Fruit fly (Drosophila melanogaster) whole organism, embryonic: ENCODE data around the gene Dif.
A peak's percentile ranks its signal among the peaks of the same experiment; 100 is the strongest.

ENCODE experiments used
- Atf6 ChIP-seq: fragments of 200-800 bp; sonication (Bioruptor generic); IDR thresholded peaks from 2 replicates; pipeline ENCODE4 v1.3.6; 2022; ENCODE audit warnings: missing biosample characterization, missing genetic modification characterization
- BEAF-32 ChIP-seq: fragments of 200-800 bp; sonication (Bioruptor generic); optimal IDR thresholded peaks from 3 replicates; lab custom pipeline; 2017; ENCODE audit warnings: missing biosample characterization, missing genetic modification characterization, mild to moderate bottlenecking, moderate library complexity, missing genetic modification reagents
- CG11398 ChIP-seq: fragments of 200-800 bp; sonication (Bioruptor generic); optimal IDR thresholded peaks from 2 replicates; lab custom pipeline; 2016; ENCODE audit warnings: missing biosample characterization, missing genetic modification characterization
- CG11696 ChIP-seq: fragments of 200-800 bp; sonication (Bioruptor generic); IDR thresholded peaks from 2 replicates; pipeline ENCODE4 v1.3.6; 2022; ENCODE audit warnings: missing biosample characterization, missing genetic modification characterization
- CG15073 ChIP-seq: fragments of 200-800 bp; sonication (Bioruptor generic); optimal IDR thresholded peaks from 2 replicates; lab custom pipeline; 2016; ENCODE audit warnings: missing biosample characterization, missing genetic modification characterization
- CG1603 ChIP-seq: fragments of 200-800 bp; sonication (Bioruptor generic); optimal IDR thresholded peaks from 2 replicates; lab custom pipeline; 2019; ENCODE audit warnings: missing biosample characterization, mild to moderate bottlenecking, missing genetic modification characterization, moderate library complexity
- CG17361 ChIP-seq: fragments of 200-800 bp; sonication (Bioruptor generic); IDR thresholded peaks from 3 replicates; pipeline ENCODE4 v1.3.6; 2022; ENCODE audit warnings: missing biosample characterization, missing genetic modification characterization
- CG2678 ChIP-seq: fragments of 200-800 bp; sonication (Bioruptor generic); optimal IDR thresholded peaks from 3 replicates; lab custom pipeline; 2019; ENCODE audit warnings: missing biosample characterization, mild to moderate bottlenecking, missing genetic modification characterization, moderate library complexity
- CG3847 ChIP-seq: fragments of 200-800 bp; sonication (Bioruptor generic); IDR thresholded peaks from 2 replicates; pipeline ENCODE4 v1.3.6; 2022; ENCODE audit warnings: missing biosample characterization, missing genetic modification characterization
- CG4360 ChIP-seq: fragments of 200-800 bp; sonication (Bioruptor generic); IDR thresholded peaks from 2 replicates; pipeline ENCODE4 v1.3.6; 2022; ENCODE audit warnings: missing biosample characterization, missing genetic modification characterization
- CG43689 ChIP-seq: fragments of 200-800 bp; sonication (Bioruptor generic); IDR thresholded peaks from 2 replicates; pipeline ENCODE4 v1.3.6; 2022; ENCODE audit warnings: missing biosample characterization, missing genetic modification characterization
- CG4424 ChIP-seq: fragments of 200-800 bp; sonication (Bioruptor generic); optimal IDR thresholded peaks from 3 replicates; lab custom pipeline; 2016; ENCODE audit warnings: missing biosample characterization, missing genetic modification characterization
- CG4707 ChIP-seq: fragments of 200-800 bp; sonication (Bioruptor generic); optimal IDR thresholded peaks from 2 replicates; lab custom pipeline; 2018; ENCODE audit warnings: missing biosample characterization, mild to moderate bottlenecking, missing genetic modification characterization, moderate library complexity
- CG4820 ChIP-seq: fragments of 200-800 bp; sonication (Bioruptor generic); optimal IDR thresholded peaks from 3 replicates; lab custom pipeline; 2016; ENCODE audit warnings: missing biosample characterization, missing genetic modification characterization
- CG6813 ChIP-seq: fragments of 200-800 bp; sonication (Bioruptor generic); optimal IDR thresholded peaks from 2 replicates; lab custom pipeline; 2017; ENCODE audit warnings: missing biosample characterization, missing genetic modification characterization, mild to moderate bottlenecking, moderate library complexity, missing genetic modification reagents
- CG7745 ChIP-seq: fragments of 200-800 bp; sonication (Bioruptor generic); optimal IDR thresholded peaks from 2 replicates; lab custom pipeline; 2018; ENCODE audit warnings: missing biosample characterization, mild to moderate bottlenecking, missing genetic modification characterization, moderate library complexity
- CG8359 ChIP-seq: fragments of 200-800 bp; sonication (Bioruptor generic); optimal IDR thresholded peaks from 2 replicates; lab custom pipeline; 2017; ENCODE audit warnings: missing biosample characterization, mild to moderate bottlenecking, missing genetic modification characterization, borderline replicate concordance
- CG8765 ChIP-seq: fragments of 200-800 bp; sonication (Bioruptor generic); IDR thresholded peaks from 2 replicates; pipeline ENCODE4 v1.3.6; 2022; ENCODE audit warnings: missing biosample characterization, missing genetic modification characterization
- CG9437 ChIP-seq: fragments of 200-800 bp; sonication (Bioruptor generic); optimal IDR thresholded peaks from 2 replicates; lab custom pipeline; 2018; ENCODE audit warnings: missing biosample characterization, mild to moderate bottlenecking, missing genetic modification characterization
- CG9817 ChIP-seq: fragments of 200-800 bp; sonication (Bioruptor generic); optimal IDR thresholded peaks from 2 replicates; lab custom pipeline; 2018; ENCODE audit warnings: missing biosample characterization, mild to moderate bottlenecking, missing genetic modification characterization, moderate library complexity
- CG9932 ChIP-seq: fragments of 200-800 bp; sonication (Bioruptor generic); IDR thresholded peaks from 2 replicates; pipeline ENCODE4 v1.3.6; 2022; ENCODE audit warnings: missing biosample characterization, missing genetic modification characterization
- D ChIP-seq, 2 experiments: fragments of 200-800 bp in 1 of 2; fragments of >200 bp in 1 of 2; sonication (Bioruptor generic) in 1 of 2; optimal IDR thresholded peaks; 2 replicates in 1 of 2; 3 replicates in 1 of 2; lab custom pipeline; 2017; ENCODE audit warnings: mild to moderate bottlenecking in 1 of 2, missing biosample characterization in 1 of 2, missing genetic modification characterization in 1 of 2, missing genetic modification reagents in 1 of 2
- Dbx ChIP-seq: fragments of 200-800 bp; sonication (Bioruptor generic); IDR thresholded peaks from 3 replicates; pipeline ENCODE4 v1.3.6; 2022; ENCODE audit warnings: missing biosample characterization, missing genetic modification characterization
- Dp ChIP-seq: fragments of 200-800 bp; sonication (Bioruptor generic); optimal IDR thresholded peaks from 2 replicates; lab custom pipeline; 2018; ENCODE audit warnings: missing biosample characterization, mild to moderate bottlenecking, missing genetic modification characterization, moderate library complexity
- Lpt ChIP-seq: fragments of >200 bp; optimal IDR thresholded peaks from 2 replicates; lab custom pipeline; 2018; ENCODE audit warnings: missing biosample characterization, missing genetic modification characterization
- Meics ChIP-seq: fragments of 200-800 bp; sonication (Bioruptor generic); optimal IDR thresholded peaks from 2 replicates; lab custom pipeline; 2017; ENCODE audit warnings: missing biosample characterization, mild to moderate bottlenecking, missing genetic modification characterization
- NK7.1 ChIP-seq: fragments of 200-800 bp; sonication (Bioruptor generic); optimal IDR thresholded peaks from 3 replicates; lab custom pipeline; 2016; ENCODE audit warnings: missing biosample characterization, missing genetic modification characterization
- Oaz ChIP-seq: fragments of 200-800 bp; sonication (Bioruptor generic); IDR thresholded peaks from 2 replicates; pipeline ENCODE4 v1.3.6; 2022; ENCODE audit warnings: missing biosample characterization, missing genetic modification characterization
- Optix ChIP-seq: fragments of 200-800 bp; sonication (Bioruptor generic); IDR thresholded peaks from 3 replicates; pipeline ENCODE4 v1.3.6; 2022; ENCODE audit warnings: missing biosample characterization, missing genetic modification characterization
- Scr ChIP-seq: fragments of 200-800 bp; sonication (Bioruptor generic); IDR thresholded peaks from 2 replicates; pipeline ENCODE4 v1.3.6; 2022; ENCODE audit warnings: missing biosample characterization, missing genetic modification characterization; ENCODE audit not compliant: partially characterized antibody
- Six4 ChIP-seq: fragments of 200-800 bp; sonication (Bioruptor generic); optimal IDR thresholded peaks from 2 replicates; lab custom pipeline; 2016; ENCODE audit warnings: missing biosample characterization, missing genetic modification characterization
- cas ChIP-seq: fragments of 200-800 bp; sonication (Bioruptor generic); IDR thresholded peaks from 2 replicates; pipeline ENCODE4 v1.3.6; 2022; ENCODE audit warnings: missing biosample characterization, missing genetic modification characterization
- cato ChIP-seq: fragments of 200-800 bp; sonication (Bioruptor generic); optimal IDR thresholded peaks from 2 replicates; lab custom pipeline; 2016; ENCODE audit warnings: missing biosample characterization, missing genetic modification characterization, borderline replicate concordance
- emc ChIP-seq: fragments of 200-800 bp; sonication (Bioruptor generic); optimal IDR thresholded peaks from 2 replicates; lab custom pipeline; 2016; ENCODE audit warnings: missing biosample characterization, missing genetic modification characterization
- en ChIP-seq: fragments of 200-800 bp; sonication (Bioruptor generic); optimal IDR thresholded peaks from 2 replicates; lab custom pipeline; 2016; ENCODE audit warnings: missing biosample characterization, missing genetic modification characterization
- fru ChIP-seq: fragments of >200 bp; optimal IDR thresholded peaks from 2 replicates; lab custom pipeline; 2017
- hbn ChIP-seq: fragments of 200-800 bp; sonication (Bioruptor generic); IDR thresholded peaks from 2 replicates; pipeline ENCODE4 v1.3.6; 2022; ENCODE audit warnings: missing biosample characterization, missing genetic modification characterization; ENCODE audit not compliant: partially characterized antibody
- hth ChIP-seq: fragments of >200 bp; optimal IDR thresholded peaks from 2 replicates; lab custom pipeline; 2017; ENCODE audit warnings: inconsistent platforms
- jumu ChIP-seq: fragments of 200-800 bp; sonication (Bioruptor generic); optimal IDR thresholded peaks from 3 replicates; lab custom pipeline; 2016; ENCODE audit warnings: missing biosample characterization, missing genetic modification characterization
- nom ChIP-seq: fragments of 200-800 bp; sonication (Bioruptor generic); optimal IDR thresholded peaks from 2 replicates; lab custom pipeline; 2017; ENCODE audit warnings: missing biosample characterization, missing genetic modification characterization, mild to moderate bottlenecking, moderate library complexity, missing genetic modification reagents
- peb ChIP-seq: fragments of 200-800 bp; sonication (Bioruptor generic); IDR thresholded peaks from 2 replicates; pipeline ENCODE4 v1.3.6; 2022; ENCODE audit warnings: missing biosample characterization, missing genetic modification characterization
- pfk ChIP-seq: fragments of 200-800 bp; sonication (Bioruptor generic); optimal IDR thresholded peaks from 2 replicates; lab custom pipeline; 2018; ENCODE audit warnings: missing biosample characterization, mild to moderate bottlenecking, missing genetic modification characterization, moderate library complexity
- psq ChIP-seq: fragments of 200-800 bp; sonication (Bioruptor generic); optimal IDR thresholded peaks from 2 replicates; lab custom pipeline; 2017; ENCODE audit warnings: missing biosample characterization, missing genetic modification characterization
- rib ChIP-seq: fragments of 200-800 bp; sonication (Bioruptor generic); IDR thresholded peaks from 2 replicates; pipeline ENCODE4 v1.3.6; 2022; ENCODE audit warnings: missing biosample characterization, missing genetic modification characterization
- stc ChIP-seq: fragments of 200-800 bp; sonication (Bioruptor generic); IDR thresholded peaks from 2 replicates; pipeline ENCODE4 v1.3.6; 2022; ENCODE audit warnings: missing biosample characterization, missing genetic modification characterization
- tin ChIP-seq: fragments of 200-800 bp; sonication (Bioruptor generic); optimal IDR thresholded peaks from 3 replicates; lab custom pipeline; 2016; ENCODE audit warnings: missing biosample characterization, missing genetic modification characterization
- toy ChIP-seq: fragments of 200-800 bp; sonication (Bioruptor generic); IDR thresholded peaks from 2 replicates; pipeline ENCODE4 v1.3.6; 2022; ENCODE audit warnings: missing biosample characterization, missing genetic modification characterization
- tx ChIP-seq: fragments of 200-800 bp; sonication (Bioruptor generic); optimal IDR thresholded peaks from 2 replicates; lab custom pipeline; 2016; ENCODE audit warnings: missing biosample characterization, missing genetic modification characterization
- usp ChIP-seq: fragments of >200 bp; optimal IDR thresholded peaks from 2 replicates; lab custom pipeline; 2017; ENCODE audit warnings: missing biosample characterization, missing genetic modification characterization
- vnd ChIP-seq: fragments of 200-800 bp; sonication (Bioruptor generic); IDR thresholded peaks from 3 replicates; pipeline ENCODE4 v1.3.6; 2022; ENCODE audit warnings: missing biosample characterization, missing genetic modification characterization; ENCODE audit not compliant: partially characterized antibody
- z ChIP-seq: fragments of 200-800 bp; sonication (Bioruptor generic); IDR thresholded peaks from 3 replicates; pipeline ENCODE4 v1.3.6; 2022; ENCODE audit warnings: missing biosample characterization, missing genetic modification characterization
- zf30C ChIP-seq: fragments of 200-800 bp; sonication (Bioruptor generic); optimal IDR thresholded peaks from 3 replicates; lab custom pipeline; 2018; ENCODE audit warnings: missing biosample characterization, mild to moderate bottlenecking, missing genetic modification characterization
- zfh2 ChIP-seq: fragments of 200-800 bp; sonication (Bioruptor generic); optimal IDR thresholded peaks from 2 replicates; lab custom pipeline; 2016; ENCODE audit warnings: missing biosample characterization, missing genetic modification characterization

The Dif gene

dm6 chr2L:17385221-17385529 lies 47.8 kb downstream of the Dif start (continued):
- no peak for TF ChIP-seq zf30C (GFP tag; lab: Kevin White, UChicago)
- TF ChIP-seq stc (GFP tag; lab: Robert Waterston, UW), result no peak
- no peak for TF ChIP-seq en
- TF ChIP-seq psq (GFP tag; lab: Kevin White, UChicago), result no peak
- TF ChIP-seq Oaz (GFP tag; lab: Robert Waterston, UW), result no peak
- TF ChIP-seq CG15073, result no peak
- no peak for TF ChIP-seq Six4
- no peak for TF ChIP-seq CG11696 (GFP tag; lab: Robert Waterston, UW)
- no peak for TF ChIP-seq CG9817 (tag; lab: Kevin White, UChicago)
- no peak for TF ChIP-seq fru (lab: Kevin White, UChicago)
- TF ChIP-seq Dbx (GFP tag; lab: Robert Waterston, UW), result no peak
- no peak for TF ChIP-seq Lpt (GFP tag; lab: Kevin White, UChicago)
- TF ChIP-seq zfh2 (GFP tag; lab: Kevin White, UChicago), result no peak
- peak; percentile 94 for TF ChIP-seq CG4360 (GFP tag; lab: Robert Waterston, UW)
- no peak for TF ChIP-seq jumu
- TF ChIP-seq CG8765 (GFP tag; lab: Robert Waterston, UW), result no peak
- no peak for TF ChIP-seq hbn (GFP tag; lab: Robert Waterston, UW)
- no peak for TF ChIP-seq toy (GFP tag; lab: Robert Waterston, UW)
- TF ChIP-seq CG7745 (tag; lab: Kevin White, UChicago), result no peak
- TF ChIP-seq cas, result no peak
- no peak for TF ChIP-seq pfk (GFP tag; lab: Kevin White, UChicago)
- no peak for TF ChIP-seq CG3847 (GFP tag; lab: Robert Waterston, UW)
- peak; percentile 27 for TF ChIP-seq CG2678 (tag; lab: Kevin White, UChicago)
- no peak for TF ChIP-seq CG11398 (GFP tag; lab: Kevin White, UChicago)
- TF ChIP-seq BEAF-32 (GFP tag; lab: Kevin White, UChicago), result no peak
- TF ChIP-seq z, result no peak
- TF ChIP-seq emc (GFP tag; lab: Kevin White, UChicago), result no peak
- TF ChIP-seq rib, result no peak
- TF ChIP-seq CG4820 (GFP tag; lab: Kevin White, UChicago), result no peak
- TF ChIP-seq CG8359 (GFP tag; lab: Kevin White, UChicago), result no peak
- TF ChIP-seq cato (GFP tag; lab: Kevin White, UChicago), result no peak
- TF ChIP-seq NK7.1, result no peak
- TF ChIP-seq vnd (GFP tag; lab: Robert Waterston, UW), result no peak
- no peak; the same call in 1 of the 2 replicates for TF ChIP-seq CG9932 (GFP tag; lab: Robert Waterston, UW)
- no peak for TF ChIP-seq Meics (GFP tag; lab: Kevin White, UChicago)
- no peak for TF ChIP-seq peb
- TF ChIP-seq tx (GFP tag; lab: Kevin White, UChicago), result no peak
- TF ChIP-seq CG4424 (GFP tag; lab: Kevin White, UChicago), result no peak
- TF ChIP-seq tin (GFP tag; lab: Kevin White, UChicago), result no peak
- TF ChIP-seq D (optimal IDR thresholded peaks at IDR 0.05; lab: Kevin White, UChicago), result no peak
- TF ChIP-seq D (GFP tag; optimal IDR thresholded peaks at IDR 0.05; lab: Kevin White, UChicago), result no peak
- TF ChIP-seq CG6813, result no peak
- no peak for TF ChIP-seq CG4707 (GFP tag; lab: Kevin White, UChicago)
- no peak for TF ChIP-seq Atf6
- no peak for TF ChIP-seq hth (lab: Kevin White, UChicago)
- TF ChIP-seq Optix (GFP tag; lab: Robert Waterston, UW), result no peak
- TF ChIP-seq nom (GFP tag; lab: Kevin White, UChicago), result peak; percentile 99
- TF ChIP-seq CG43689 (GFP tag; lab: Robert Waterston, UW), result no peak
- TF ChIP-seq usp, result no peak
- peak; percentile 72 for TF ChIP-seq Dp
- 0 out of 3 replicates have a peak, but pooled peaks have one; percentile 7 for TF ChIP-seq CG17361 (GFP tag; lab: Robert Waterston, UW)
- TF ChIP-seq CG9437 (GFP tag; lab: Kevin White, UChicago), result no peak
- TF ChIP-seq Scr (GFP tag; lab: Robert Waterston, UW), result no peak
- no peak for TF ChIP-seq CG1603 (tag; lab: Kevin White, UChicago)
